Fruit fly (Drosophila melanogaster): ENCODE measurements around the gene ND-75.
A peak's percentile ranks its signal among the peaks of the same experiment; 100 is the strongest.

ND-75 gene

dm6 chrX:8233167-8233566, 18.3 kb downstream of the ND-75 start (continued):
- TF ChIP-seq B-H2 (GFP tag; optimal IDR thresholded peaks at IDR 0.05) (peak; percentile 40), CG17568 (GFP tag; optimal IDR thresholded peaks at IDR 0.05) (peak; percentile 21), luna (GFP tag; optimal IDR thresholded peaks at IDR 0.05) (no peak), CG10543 (GFP tag; optimal IDR thresholded peaks at IDR 0.05) (peak; percentile 24), Dbx (GFP tag; IDR thresholded peaks at IDR 0.05) (0 out of 3 replicates have a peak, but pooled peaks have one; percentile 58), CG12659 (GFP tag; optimal IDR thresholded peaks at IDR 0.05) (peak; percentile 27), Ets97D (GFP tag; optimal IDR thresholded peaks at IDR 0.05) (peak; percentile 2), CG4707 (GFP tag; optimal IDR thresholded peaks at IDR 0.05) (no peak), CG10462 (GFP tag; optimal IDR thresholded peaks at IDR 0.05) (no peak), MBD-R2 (GFP tag; IDR thresholded peaks at IDR 0.05) (peak; percentile 21; the same call in 1 of the 2 replicates), sim (GFP tag; IDR thresholded peaks at IDR 0.05) (no peak), Hr39 (optimal IDR thresholded peaks at IDR 0.05) (no peak), NFAT (GFP tag; IDR thresholded peaks at IDR 0.05) (peak; percentile 37; the same call in 1 of the 2 replicates), Med (GFP tag) (peak; percentile 89), CG15514 (GFP tag; optimal IDR thresholded peaks at IDR 0.05) (peak; percentile 40), hth (optimal IDR thresholded peaks at IDR 0.05) (no peak), CG8924 (tag; optimal IDR thresholded peaks at IDR 0.05) (peak; percentile 5), CG10366 (GFP tag; IDR thresholded peaks at IDR 0.05) (no peak), cg (GFP tag; optimal IDR thresholded peaks at IDR 0.05) (no peak), Hmr (GFP tag; optimal IDR thresholded peaks at IDR 0.05) (peak; percentile 53), crc (GFP tag; optimal IDR thresholded peaks at IDR 0.05) (no peak), sima (GFP tag; optimal IDR thresholded peaks at IDR 0.05) (no peak), CG10209 (GFP tag; optimal IDR thresholded peaks at IDR 0.05) (peak; percentile 8), CG3281 (GFP tag; optimal IDR thresholded peaks at IDR 0.05) (peak; percentile 28), sens (GFP tag) (peak; percentile 51), zfh2 (GFP tag; optimal IDR thresholded peaks at IDR 0.05) (peak; percentile 41), Asciz (GFP tag; optimal IDR thresholded peaks at IDR 0.05) (no peak), gce (GFP tag; IDR thresholded peaks at IDR 0.05) (no peak), CG4854 (GFP tag; optimal IDR thresholded peaks at IDR 0.05) (peak; percentile 0), CG33213 (GFP tag; optimal IDR thresholded peaks at IDR 0.05) (no peak), Aef1 (GFP tag; IDR thresholded peaks at IDR 0.05) (peak; percentile 20; the same call in 1 of the 3 replicates), CG9609 (GFP tag; optimal IDR thresholded peaks at IDR 0.05) (no peak), corto (GFP tag; optimal IDR thresholded peaks at IDR 0.05) (peak; percentile 2), gro (GFP tag; optimal IDR thresholded peaks at IDR 0.05) (peak; percentile 48), al (GFP tag; IDR thresholded peaks at IDR 0.05) (peak; percentile 22; the same call in 1 of the 2 replicates), kay (GFP tag; optimal IDR thresholded peaks at IDR 0.05) (no peak), seq (GFP tag; IDR thresholded peaks at IDR 0.05) (no peak), CG7928 (GFP tag; optimal IDR thresholded peaks at IDR 0.05) (no peak), gem (tag; optimal IDR thresholded peaks at IDR 0.05) (peak; percentile 43), gfzf (GFP tag; optimal IDR thresholded peaks at IDR 0.05) (no peak), pho (GFP tag; optimal IDR thresholded peaks at IDR 0.05) (peak; percentile 21), twi (tag; optimal IDR thresholded peaks at IDR 0.05) (no peak), CG7556 (GFP tag; optimal IDR thresholded peaks at IDR 0.05) (peak; percentile 21), exex (tag; optimal IDR thresholded peaks at IDR 0.05) (peak; percentile 81), CG12769 (tag; optimal IDR thresholded peaks at IDR 0.05) (peak; percentile 37), D19B (GFP tag; optimal IDR thresholded peaks at IDR 0.05) (peak; percentile 96), Doc3 (GFP tag; IDR thresholded peaks at IDR 0.05; ENCODE audit: partially characterized antibody) (no peak), Xbp1 (GFP tag; optimal IDR thresholded peaks at IDR 0.05) (peak; percentile 20), chinmo (GFP tag; IDR thresholded peaks at IDR 0.05; ENCODE audit: partially characterized antibody) (0 out of 4 replicates have a peak, but pooled peaks have one; percentile 54), bcd (GFP tag; optimal IDR thresholded peaks at IDR 0.05) (peak; percentile 2), ro (GFP tag; IDR thresholded peaks at IDR 0.05) (no peak), HLH54F (GFP tag; optimal IDR thresholded peaks at IDR 0.05) (peak; percentile 31)
